Worm (Caenorhabditis elegans) whole organism, young adult: ENCODE measurements around the gene F47E1.20.

Source experiments
- B0035.1 ChIP-seq: sonication (generic microtip); optimal IDR thresholded peaks from 2 replicates; lab custom pipeline; 2016; ENCODE audit warnings: missing genetic modification characterization, mild to moderate bottlenecking, missing compliant biosample characterization, missing genotype, missing genetic modification reagents
- F22D6.2 ChIP-seq: sonication (generic microtip); optimal IDR thresholded peaks from 2 replicates; lab custom pipeline; 2016; ENCODE audit warnings: mild to moderate bottlenecking, missing genetic modification characterization, missing compliant biosample characterization
- bed-2 ChIP-seq: fragments of 200-800 bp; sonication (Bioruptor generic); IDR thresholded peaks from 2 replicates; pipeline ENCODE4 v1.3.6; 2022; ENCODE audit warnings: missing genetic modification reagents, missing genetic modification characterization, missing compliant biosample characterization
- dpl-1 ChIP-seq: fragments of 150-350 bp; optimal IDR thresholded peaks from 2 replicates; lab custom pipeline; 2014; ENCODE audit warnings: missing biosample characterization, missing genetic modification reagents, missing genetic modification characterization
- madf-8 ChIP-seq: fragments of 200-800 bp; sonication (Bioruptor generic); conservative IDR thresholded peaks from 2 replicates; pipeline ENCODE4 v1.3.6; 2022; ENCODE audit warnings: missing genetic modification reagents, missing genetic modification characterization, missing compliant biosample characterization
- unc-62 ChIP-seq: fragments of 150-350 bp; optimal IDR thresholded peaks from 2 replicates; lab custom pipeline; 2014; ENCODE audit warnings: missing biosample characterization, missing genetic modification reagents, missing genetic modification characterization

DNA sequence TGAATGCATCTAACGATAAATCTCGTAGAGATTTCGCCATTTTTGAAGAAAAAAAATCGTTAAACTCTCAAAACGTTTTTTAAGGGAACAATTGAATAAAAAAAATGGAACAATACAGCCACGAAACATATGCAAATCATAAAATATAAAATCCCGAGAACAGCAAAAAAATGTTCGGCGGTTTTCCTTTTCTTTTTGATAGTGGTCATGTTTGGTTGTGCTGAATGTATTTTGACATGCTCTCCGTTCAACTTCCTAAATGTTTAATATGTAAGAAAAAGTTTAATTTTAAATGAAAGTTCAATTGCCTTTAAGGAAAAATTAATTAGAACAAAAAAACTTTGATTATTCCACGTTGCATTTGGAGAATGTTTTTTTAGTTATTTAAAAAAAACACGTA lies 38.3 kb upstream of the F47E1.20 start, which contains the start of gene C24A3.9:
- TF ChIP-seq bed-2 (GFP tag; lab: Robert Waterston, UW) (no peak), madf-8 (GFP tag; lab: Robert Waterston, UW) (no peak), F22D6.2 (tag; lab: Kevin White, UChicago) (no peak), B0035.1 (tag; lab: Kevin White, UChicago) (no peak), unc-62 (GFP tag; lab: Kevin White, UChicago) (no peak), dpl-1 (no peak)
